Worm (Caenorhabditis elegans) whole organism, L1 larva: ENCODE results near the gene Y37H2A.1.
A peak's percentile ranks its signal among the peaks of the same experiment; 100 is the strongest.

ENCODE experiments used
- efl-1 ChIP-seq, 4 experiments: fragments of 150-350 bp; optimal IDR thresholded peaks in 3 of 4; peaks in 1 of 4; 1 replicate in 1 of 4; 2 replicates in 3 of 4; lab custom pipeline; 2014; ENCODE audit warnings: missing biosample characterization in 2 of 4, missing genetic modification characterization in 2 of 4, missing genetic modification reagents in 2 of 4
- elt-2 ChIP-seq: sonication (generic microtip); optimal IDR thresholded peaks from 2 replicates; lab custom pipeline; 2016; ENCODE audit warnings: missing genetic modification characterization, mild to moderate bottlenecking, inconsistent platforms, missing compliant biosample characterization, missing genetic modification reagents
- lin-13 ChIP-seq: fragments of 150-350 bp; optimal IDR thresholded peaks from 2 replicates; lab custom pipeline; 2014; ENCODE audit warnings: missing biosample characterization, missing genetic modification reagents, missing genetic modification characterization
- lin-39 ChIP-seq: fragments of 150-350 bp; optimal IDR thresholded peaks from 2 replicates; lab custom pipeline; 2014; ENCODE audit warnings: missing biosample characterization, missing genetic modification reagents, missing genetic modification characterization
- nhr-20 ChIP-seq: sonication (generic microtip); optimal IDR thresholded peaks from 2 replicates; lab custom pipeline; 2016; ENCODE audit warnings: mild to moderate bottlenecking, missing genetic modification characterization, missing compliant biosample characterization
- snpc-4 ChIP-seq: fragments of 150-350 bp; optimal IDR thresholded peaks from 2 replicates; lab custom pipeline; 2014; ENCODE audit warnings: missing biosample characterization, missing genetic modification characterization
- unc-62 ChIP-seq: fragments of 150-350 bp; optimal IDR thresholded peaks from 2 replicates; lab custom pipeline; 2014; ENCODE audit warnings: missing biosample characterization, missing genetic modification reagents, missing genetic modification characterization
- xbp-1 ChIP-seq: sonication (generic microtip); optimal IDR thresholded peaks from 2 replicates; lab custom pipeline; 2016; ENCODE audit warnings: missing genetic modification characterization, missing compliant biosample characterization

DNA sequence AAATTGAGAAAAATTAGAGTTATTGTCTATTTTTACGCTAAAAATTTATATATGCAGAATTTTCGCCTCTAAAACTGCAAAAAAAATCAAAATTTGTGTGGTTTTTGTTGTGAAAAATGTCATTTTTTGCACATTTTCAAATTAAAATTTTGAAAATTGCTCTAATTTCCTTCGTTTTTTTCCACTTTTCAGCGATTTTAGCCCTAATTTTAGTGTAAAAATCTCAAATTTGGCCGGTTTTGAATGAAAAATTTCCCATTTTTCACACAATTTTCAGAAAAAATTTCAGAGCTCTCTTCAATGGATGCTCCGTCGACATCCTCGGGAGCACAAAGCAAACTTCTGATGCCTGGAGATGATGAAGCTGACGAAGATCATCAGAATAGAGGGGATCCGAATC, 9.7 kb upstream of the Y37H2A.1 start, which contains the start of gene par-4:
- TF ChIP-seq lin-39 (no peak), unc-62 (GFP tag; lab: Kevin White, UChicago) (no peak), nhr-20 (tag; lab: Kevin White, UChicago) (no peak), xbp-1 (tag; lab: Kevin White, UChicago) (no peak), efl-1 (optimal IDR thresholded peaks at IDR 0.05; lab: Kevin White, UChicago) (no peak), efl-1 (GFP tag; optimal IDR thresholded peaks at IDR 0.05 in 1 of 2; lab: Kevin White, UChicago) (peak in 1 of 2 experiments; percentile 3), snpc-4 (tag; lab: Kevin White, UChicago) (no peak), lin-13 (GFP tag; lab: Kevin White, UChicago) (no peak), elt-2 (tag; lab: Kevin White, UChicago) (no peak)
